Worm (Caenorhabditis elegans): Measurements from ENCODE around the gene F36D3.4.

DNA sequence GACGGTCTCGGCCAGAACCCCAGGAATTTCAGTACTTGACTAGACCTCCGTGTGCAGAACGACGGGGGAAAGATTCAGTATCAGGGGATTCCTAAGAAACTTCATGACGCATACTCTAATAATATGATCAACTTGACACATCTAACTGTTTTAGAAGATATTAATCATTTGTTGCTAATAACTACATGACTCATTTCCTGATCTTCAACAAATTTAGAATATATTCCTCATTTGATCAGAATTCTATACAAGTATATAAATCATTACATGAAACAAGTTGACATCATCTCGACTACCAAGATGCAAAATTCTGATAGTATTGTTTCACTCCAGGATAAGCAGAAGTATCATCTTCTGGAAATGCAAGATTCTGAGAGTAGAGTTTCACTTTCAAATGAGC, 17.7 kb upstream of the F36D3.4 start, which contains the start of gene Y32B12B.8:
- TF ChIP-seq ama-1 (optimal IDR thresholded peaks at IDR 0.05) (no peak), tbx-2 (tag; optimal IDR thresholded peaks at IDR 0.05) (no peak), nhr-25 (tag; optimal IDR thresholded peaks at IDR 0.05) (no peak), unc-39 (tag; optimal IDR thresholded peaks at IDR 0.05) (no peak), ceh-16 (tag; optimal IDR thresholded peaks at IDR 0.05) (no peak), nhr-76 (tag; optimal IDR thresholded peaks at IDR 0.05) (no peak), ztf-4 (tag; optimal IDR thresholded peaks at IDR 0.05) (no peak), elt-1 (tag; optimal IDR thresholded peaks at IDR 0.05) (no peak), egl-27 (tag; optimal IDR thresholded peaks at IDR 0.05) (no peak), lsy-12 (tag; optimal IDR thresholded peaks at IDR 0.05) (no peak), ztf-11 (tag; optimal IDR thresholded peaks at IDR 0.05) (no peak)
